Fruit fly (Drosophila melanogaster) whole organism, embryonic: Measurements from ENCODE around the gene RfC3.

ENCODE experiments used
- CG10565 ChIP-seq: fragments of 200-800 bp; sonication (Bioruptor generic); optimal IDR thresholded peaks from 3 replicates; lab custom pipeline; 2016; ENCODE audit warnings: missing biosample characterization, mild to moderate bottlenecking, missing genetic modification characterization
- CG10654 ChIP-seq: fragments of 200-800 bp; sonication (Bioruptor generic); optimal IDR thresholded peaks from 2 replicates; lab custom pipeline; 2016; ENCODE audit warnings: missing biosample characterization, missing genetic modification characterization
- CG10959 ChIP-seq: fragments of 200-800 bp; sonication (Bioruptor generic); IDR thresholded peaks from 2 replicates; pipeline ENCODE4 v1.3.6; 2022; ENCODE audit warnings: missing biosample characterization, missing genetic modification characterization
- CG11085 ChIP-seq: fragments of 200-800 bp; sonication (Bioruptor generic); IDR thresholded peaks from 2 replicates; pipeline ENCODE4 v1.3.6; 2022; ENCODE audit warnings: missing biosample characterization, missing genetic modification characterization
- CG11093 ChIP-seq: fragments of 200-800 bp; sonication (Bioruptor generic); IDR thresholded peaks from 3 replicates; pipeline ENCODE4 v1.3.6; 2022; ENCODE audit warnings: missing biosample characterization, missing genetic modification characterization
- CG11560 ChIP-seq: fragments of 200-800 bp; sonication (Bioruptor generic); IDR thresholded peaks from 3 replicates; pipeline ENCODE4 v1.3.6; 2022; ENCODE audit warnings: missing biosample characterization, missing genetic modification characterization
- CG13424 ChIP-seq: fragments of 200-800 bp; sonication (Bioruptor generic); optimal IDR thresholded peaks from 2 replicates; lab custom pipeline; 2019; ENCODE audit warnings: missing biosample characterization, mild to moderate bottlenecking, missing genetic modification characterization, moderate library complexity
- CG14050 ChIP-seq: fragments of 200-800 bp; sonication (Bioruptor generic); IDR thresholded peaks from 3 replicates; pipeline ENCODE4 v1.3.6; 2022; ENCODE audit warnings: missing biosample characterization, missing genetic modification characterization
- CG14441 ChIP-seq: fragments of 200-800 bp; sonication (Bioruptor generic); IDR thresholded peaks from 2 replicates; pipeline ENCODE4 v1.3.6; 2022; ENCODE audit warnings: missing biosample characterization, missing genetic modification characterization
- CG14965 ChIP-seq: fragments of 200-800 bp; sonication (Bioruptor generic); optimal IDR thresholded peaks from 2 replicates; lab custom pipeline; 2016; ENCODE audit warnings: missing biosample characterization, missing genetic modification characterization, borderline replicate concordance
- CG15696 ChIP-seq: fragments of 200-800 bp; sonication (Bioruptor generic); optimal IDR thresholded peaks from 2 replicates; lab custom pipeline; 2019; ENCODE audit warnings: missing biosample characterization, mild to moderate bottlenecking, missing genetic modification characterization, moderate library complexity
- CG17612 ChIP-seq: fragments of 200-800 bp; sonication (Bioruptor generic); IDR thresholded peaks from 2 replicates; pipeline ENCODE4 v1.3.6; 2022; ENCODE audit warnings: missing biosample characterization, missing genetic modification characterization
- CG18764 ChIP-seq: fragments of 200-800 bp; sonication (Bioruptor generic); optimal IDR thresholded peaks from 3 replicates; lab custom pipeline; 2016; ENCODE audit warnings: missing biosample characterization, missing genetic modification characterization
- CG2120 ChIP-seq: fragments of 200-800 bp; sonication (Bioruptor generic); optimal IDR thresholded peaks from 3 replicates; lab custom pipeline; 2016; ENCODE audit warnings: missing biosample characterization, missing genetic modification characterization
- CG3065 ChIP-seq: fragments of 200-800 bp; sonication (Bioruptor generic); optimal IDR thresholded peaks from 2 replicates; lab custom pipeline; 2016; ENCODE audit warnings: missing biosample characterization, missing genetic modification characterization
- CG34224 ChIP-seq: fragments of 200-800 bp; sonication (Bioruptor generic); IDR thresholded peaks from 3 replicates; pipeline ENCODE4 v1.3.6; 2022; ENCODE audit warnings: missing biosample characterization, missing genetic modification characterization; ENCODE audit not compliant: partially characterized antibody
- CG6654 ChIP-seq: fragments of 200-800 bp; sonication (Bioruptor generic); optimal IDR thresholded peaks from 2 replicates; lab custom pipeline; 2017; ENCODE audit warnings: missing biosample characterization, mild to moderate bottlenecking, missing genetic modification characterization
- CG6689 ChIP-seq: fragments of 200-800 bp; sonication (Bioruptor generic); IDR thresholded peaks from 2 replicates; pipeline ENCODE4 v1.3.6; 2022; ENCODE audit warnings: missing biosample characterization, missing genetic modification characterization
- CG7357 ChIP-seq: fragments of 200-800 bp; sonication (Bioruptor generic); IDR thresholded peaks from 3 replicates; pipeline ENCODE4 v1.3.6; 2022; ENCODE audit warnings: missing biosample characterization, missing genetic modification characterization
- CG7786 ChIP-seq: fragments of 200-800 bp; sonication (Bioruptor generic); optimal IDR thresholded peaks from 2 replicates; lab custom pipeline; 2016; ENCODE audit warnings: missing biosample characterization, missing genetic modification characterization
- CG9215 ChIP-seq: fragments of 200-800 bp; sonication (Bioruptor generic); IDR thresholded peaks from 2 replicates; pipeline ENCODE4 v1.3.6; 2022; ENCODE audit warnings: missing biosample characterization, missing genetic modification characterization
- CG9932 ChIP-seq: fragments of 200-800 bp; sonication (Bioruptor generic); IDR thresholded peaks from 2 replicates; pipeline ENCODE4 v1.3.6; 2022; ENCODE audit warnings: missing biosample characterization, missing genetic modification characterization
- Chrac-16 ChIP-seq: fragments of 200-800 bp; sonication (Bioruptor generic); optimal IDR thresholded peaks from 3 replicates; lab custom pipeline; 2016; ENCODE audit warnings: missing biosample characterization, missing genetic modification characterization
- Deaf1 ChIP-seq: fragments of 200-800 bp; optimal IDR thresholded peaks from 3 replicates; lab custom pipeline; 2019; ENCODE audit warnings: missing biosample characterization, mild to moderate bottlenecking, missing genetic modification characterization, moderate library complexity
- Doc2 ChIP-seq: fragments of 200-800 bp; sonication (Bioruptor generic); IDR thresholded peaks from 2 replicates; pipeline ENCODE4 v1.3.6; 2022; ENCODE audit warnings: missing biosample characterization, missing genetic modification characterization
- Ets65A ChIP-seq: fragments of 200-800 bp; sonication (Bioruptor generic); peaks from one replicate; lab custom pipeline; 2016; ENCODE audit warnings: missing biosample characterization, missing genetic modification characterization
- Gug ChIP-seq: fragments of 200-800 bp; sonication (Bioruptor generic); IDR thresholded peaks from 4 replicates; pipeline ENCODE4 v1.3.6; 2022; ENCODE audit warnings: missing biosample characterization, missing genetic modification characterization
- HLHmδ ChIP-seq: fragments of 200-800 bp; sonication (Bioruptor generic); optimal IDR thresholded peaks from 2 replicates; lab custom pipeline; 2018; ENCODE audit warnings: missing biosample characterization, mild to moderate bottlenecking, missing genetic modification characterization, moderate library complexity
- Hr3 ChIP-seq: fragments of 200-800 bp; sonication (Bioruptor generic); optimal IDR thresholded peaks from 3 replicates; lab custom pipeline; 2016; ENCODE audit warnings: missing biosample characterization, missing genetic modification characterization
- Mes4 ChIP-seq: fragments of 200-800 bp; sonication (Bioruptor generic); optimal IDR thresholded peaks from 2 replicates; lab custom pipeline; 2016; ENCODE audit warnings: missing biosample characterization, missing genetic modification characterization
- Nf-YA ChIP-seq: fragments of 200-800 bp; sonication (Bioruptor generic); IDR thresholded peaks from 2 replicates; pipeline ENCODE4 v1.3.6; 2022; ENCODE audit warnings: missing biosample characterization, missing genetic modification characterization
- Ravus ChIP-seq: fragments of 200-800 bp; sonication (Bioruptor generic); IDR thresholded peaks from 2 replicates; pipeline ENCODE4 v1.3.6; 2022; ENCODE audit warnings: missing biosample characterization, missing genetic modification characterization
- abd-A ChIP-seq: fragments of 200-800 bp; sonication (Bioruptor generic); optimal IDR thresholded peaks from 3 replicates; lab custom pipeline; 2019; ENCODE audit warnings: missing biosample characterization, mild to moderate bottlenecking, missing genetic modification characterization, moderate library complexity
- ase ChIP-seq: fragments of 200-800 bp; sonication (Bioruptor generic); IDR thresholded peaks from 3 replicates; pipeline ENCODE4 v1.3.6; 2022; ENCODE audit warnings: missing biosample characterization, missing genetic modification characterization
- cad ChIP-seq: fragments of >200 bp; optimal IDR thresholded peaks from 2 replicates; lab custom pipeline; 2017; ENCODE audit warnings: missing biosample characterization, missing genetic modification characterization
- ems ChIP-seq: fragments of 200-800 bp; sonication (Bioruptor generic); optimal IDR thresholded peaks from 3 replicates; lab custom pipeline; 2016; ENCODE audit warnings: missing biosample characterization, missing genetic modification characterization
- fd3F ChIP-seq: fragments of 200-800 bp; sonication (Bioruptor generic); optimal IDR thresholded peaks from 2 replicates; lab custom pipeline; 2018; ENCODE audit warnings: missing biosample characterization, mild to moderate bottlenecking, missing genetic modification characterization, moderate library complexity
- grau ChIP-seq: fragments of 200-800 bp; optimal IDR thresholded peaks from 3 replicates; lab custom pipeline; 2019; ENCODE audit warnings: missing biosample characterization, mild to moderate bottlenecking, missing genetic modification characterization, moderate library complexity
- hkb ChIP-seq, 2 experiments: fragments of 200-800 bp in 1 of 2; fragments of >200 bp in 1 of 2; sonication (Bioruptor generic) in 1 of 2; IDR thresholded peaks in 1 of 2; optimal IDR thresholded peaks in 1 of 2; 2 replicates each; pipeline versions ENCODE4 v1.3.6 to Lab custom; 2017 to 2022; ENCODE audit warnings: missing biosample characterization in 1 of 2, missing genetic modification characterization in 1 of 2
- jigr1 ChIP-seq: fragments of 200-800 bp; sonication (Bioruptor generic); IDR thresholded peaks from 3 replicates; pipeline ENCODE4 v1.3.6; 2022; ENCODE audit warnings: missing biosample characterization, missing genetic modification characterization
- lab ChIP-seq: fragments of 200-800 bp; sonication (Bioruptor generic); optimal IDR thresholded peaks from 3 replicates; lab custom pipeline; 2017; ENCODE audit warnings: missing biosample characterization, missing genetic modification characterization, mild to moderate bottlenecking, moderate library complexity, missing genetic modification reagents
- lilli ChIP-seq: fragments of 200-800 bp; sonication (Bioruptor generic); optimal IDR thresholded peaks from 3 replicates; lab custom pipeline; 2016; ENCODE audit warnings: missing biosample characterization, missing genetic modification characterization
- lola ChIP-seq, 3 experiments: fragments of >200 bp in 2 of 3; fragments of 200-800 bp in 1 of 3; sonication (Bioruptor generic) in 1 of 3; optimal IDR thresholded peaks; 2 replicates each; lab custom pipeline; 2017 to 2019; ENCODE audit warnings: missing biosample characterization in 3 of 3, missing genetic modification characterization in 3 of 3, mild to moderate bottlenecking in 1 of 3, moderate library complexity in 1 of 3
- lov ChIP-seq, 2 experiments: fragments of 200-800 bp in 1 of 2; fragments of >200 bp in 1 of 2; sonication (Bioruptor generic) in 1 of 2; IDR thresholded peaks in 1 of 2; optimal IDR thresholded peaks in 1 of 2; 2 replicates in 1 of 2; 3 replicates in 1 of 2; pipeline versions ENCODE4 v1.3.6 to Lab custom; 2017 to 2022; ENCODE audit warnings: missing biosample characterization in 1 of 2, missing genetic modification characterization in 1 of 2
- nerfin-1 ChIP-seq: fragments of 200-800 bp; sonication (Bioruptor generic); optimal IDR thresholded peaks from 3 replicates; lab custom pipeline; 2019; ENCODE audit warnings: missing biosample characterization, mild to moderate bottlenecking, missing genetic modification characterization, moderate library complexity
- phol ChIP-seq: fragments of 200-800 bp; sonication (Bioruptor generic); optimal IDR thresholded peaks from 3 replicates; lab custom pipeline; 2018; ENCODE audit warnings: missing biosample characterization, mild to moderate bottlenecking, missing genetic modification characterization, moderate library complexity
- sd ChIP-seq: fragments of 200-800 bp; sonication (Bioruptor generic); optimal IDR thresholded peaks from 3 replicates; lab custom pipeline; 2018; ENCODE audit warnings: missing biosample characterization, mild to moderate bottlenecking, missing genetic modification characterization, moderate library complexity
- so ChIP-seq: fragments of 200-800 bp; sonication (Bioruptor generic); IDR thresholded peaks from 3 replicates; pipeline ENCODE4 v1.3.6; 2022; ENCODE audit warnings: missing biosample characterization, missing genetic modification characterization
- stc ChIP-seq: fragments of 200-800 bp; sonication (Bioruptor generic); IDR thresholded peaks from 2 replicates; pipeline ENCODE4 v1.3.6; 2022; ENCODE audit warnings: missing biosample characterization, missing genetic modification characterization
- stwl ChIP-seq: fragments of 200-800 bp; sonication (Bioruptor generic); optimal IDR thresholded peaks from 3 replicates; lab custom pipeline; 2018; ENCODE audit warnings: missing biosample characterization, mild to moderate bottlenecking, missing genetic modification characterization, moderate library complexity

The RfC3 gene

dm6 chr2L:10408122-10408576 lies 10.8 kb upstream of the RfC3 start, which contains the start of the genes Ip259 and RpS27A (continued):
- peak; percentile 30 for TF ChIP-seq stwl
- no peak for TF ChIP-seq abd-A (tag; lab: Kevin White, UChicago)
- peak in 1 of 3 experiments; percentile 36 for TF ChIP-seq lola (GFP tag; optimal IDR thresholded peaks at IDR 0.05; lab: Kevin White, UChicago)
- peak; percentile 53; the same call in 1 of the 3 replicates for TF ChIP-seq so (GFP tag; lab: Robert Waterston, UW)
- TF ChIP-seq CG17612 (GFP tag; lab: Robert Waterston, UW), result no peak
- peak; percentile 75 for TF ChIP-seq CG11085 (GFP tag; lab: Robert Waterston, UW)
- TF ChIP-seq HLHmδ (GFP tag; lab: Kevin White, UChicago), result peak; percentile 86
- peak; percentile 71 for TF ChIP-seq CG14050 (GFP tag; lab: Robert Waterston, UW)
- peak; percentile 58 for TF ChIP-seq fd3F
- peak; percentile 59 for TF ChIP-seq nerfin-1 (tag; lab: Kevin White, UChicago)
- TF ChIP-seq CG18764 (GFP tag; lab: Kevin White, UChicago), result peak; percentile 68
- TF ChIP-seq Chrac-16, result peak; percentile 52
- TF ChIP-seq lilli (GFP tag; lab: Kevin White, UChicago), result peak; percentile 48
- TF ChIP-seq CG10654 (GFP tag; lab: Kevin White, UChicago), result peak; percentile 69
- TF ChIP-seq CG14965 (GFP tag; lab: Kevin White, UChicago), result no peak
- peak; percentile 75 for TF ChIP-seq stc (GFP tag; lab: Robert Waterston, UW)
- TF ChIP-seq CG15696 (tag; lab: Kevin White, UChicago), result peak; percentile 42
- TF ChIP-seq sd (tag; lab: Kevin White, UChicago), result no peak
- no peak for TF ChIP-seq jigr1
- no peak; the same call in 2 of the 3 replicates for TF ChIP-seq CG34224 (GFP tag; lab: Robert Waterston, UW)
- TF ChIP-seq ems (GFP tag; lab: Kevin White, UChicago), result peak; percentile 21
- TF ChIP-seq CG10565, result no peak
- peak; percentile 69 for TF ChIP-seq grau (tag; lab: Kevin White, UChicago)
- TF ChIP-seq CG2120 (GFP tag; lab: Kevin White, UChicago), result peak; percentile 56
- TF ChIP-seq Gug (GFP tag; lab: Robert Waterston, UW), result no peak; the same call in 3 of the 4 replicates
- peak; percentile 65; the same call in 2 of the 3 replicates for TF ChIP-seq ase
- no peak for TF ChIP-seq hkb (optimal IDR thresholded peaks at IDR 0.05; lab: Kevin White, UChicago)
- peak; percentile 68 for TF ChIP-seq hkb (GFP tag; IDR thresholded peaks at IDR 0.05; lab: Robert Waterston, UW)
- peak; percentile 59 for TF ChIP-seq CG6689
- TF ChIP-seq phol, result peak; percentile 85
- TF ChIP-seq CG10959 (GFP tag; lab: Robert Waterston, UW), result peak; percentile 41; the same call in 1 of the 2 replicates
- peak; percentile 61 for TF ChIP-seq CG3065
- TF ChIP-seq CG7357 (GFP tag; lab: Robert Waterston, UW), result peak; percentile 61; the same call in 1 of the 3 replicates
- no peak for TF ChIP-seq CG9932 (GFP tag; lab: Robert Waterston, UW)
- peak; percentile 57; the same call in 1 of the 2 replicates for TF ChIP-seq CG14441
- no peak for TF ChIP-seq lov (optimal IDR thresholded peaks at IDR 0.05; lab: Kevin White, UChicago)
- TF ChIP-seq lov (GFP tag; IDR thresholded peaks at IDR 0.05; lab: Robert Waterston, UW), result peak; percentile 93
- TF ChIP-seq CG9215 (GFP tag; lab: Robert Waterston, UW), result no peak
- no peak for TF ChIP-seq CG11093
- peak; percentile 45 for TF ChIP-seq CG13424 (tag; lab: Kevin White, UChicago)
- no peak for TF ChIP-seq CG11560 (tag; lab: Robert Waterston, UW)
- peak; percentile 33 for TF ChIP-seq Hr3 (GFP tag; lab: Kevin White, UChicago)
- no peak for TF ChIP-seq Deaf1 (tag; lab: Kevin White, UChicago)
- TF ChIP-seq CG6654 (GFP tag; lab: Kevin White, UChicago), result peak; percentile 22
- TF ChIP-seq CG7786 (GFP tag; lab: Kevin White, UChicago), result peak; percentile 60
- peak; percentile 67 for TF ChIP-seq Nf-YA
- TF ChIP-seq Mes4 (GFP tag; lab: Kevin White, UChicago), result peak; percentile 87
- TF ChIP-seq Ravus (GFP tag; lab: Robert Waterston, UW), result no peak
- peak; percentile 98 for TF ChIP-seq Ets65A (GFP tag; lab: Kevin White, UChicago)
- TF ChIP-seq cad (GFP tag; lab: Kevin White, UChicago), result no peak
- TF ChIP-seq lab (GFP tag; lab: Kevin White, UChicago), result no peak
- no peak for TF ChIP-seq Doc2 (GFP tag; lab: Robert Waterston, UW)
